Fruit fly (Drosophila melanogaster) S2 (cell line): Measurements from ENCODE around the gene Nfs1.

Source experiments
- CG8478 ChIP-seq: fragments of >200 bp; optimal IDR thresholded peaks from 2 replicates; lab custom pipeline; 2018
- CTCF ChIP-seq, 2 experiments: fragments of >200 bp; optimal IDR thresholded peaks; 2 replicates each; lab custom pipeline; 2018

DNA sequence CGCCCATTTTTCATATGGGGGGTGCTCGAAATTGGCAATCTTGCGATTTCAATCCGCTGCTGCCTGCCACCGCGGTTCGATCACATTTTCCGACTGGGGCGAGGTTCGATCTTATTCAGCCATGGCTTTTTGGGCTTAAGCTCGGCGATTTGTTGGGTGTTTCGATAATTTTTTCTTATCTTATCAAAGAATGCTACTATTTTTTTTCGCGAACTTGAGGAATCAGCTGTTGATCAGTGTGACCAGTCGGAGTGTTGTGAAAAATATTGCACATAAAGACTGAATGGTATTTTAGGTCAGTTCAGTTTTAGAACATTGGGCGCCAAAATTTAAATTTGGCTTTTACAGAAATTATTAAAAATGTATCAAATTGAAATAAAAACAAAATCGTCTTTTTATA lies 21.3 kb downstream of the Nfs1 start, which contains the start of gene Wdr81:
- TF ChIP-seq CG8478 (lab: Kevin White, UChicago), result no peak
- no peak for TF ChIP-seq CTCF (optimal IDR thresholded peaks at IDR 0.05; lab: Kevin White, UChicago)
